Fruit fly (Drosophila melanogaster) whole organism, embryonic: ENCODE results near the gene CG7213.

Experiments
- Adf1 ChIP-seq: fragments of 200-800 bp; sonication (Bioruptor generic); IDR thresholded peaks from 2 replicates; pipeline ENCODE4 v1.3.6; 2022; ENCODE audit warnings: missing biosample characterization, missing genetic modification characterization
- Atf6 ChIP-seq: fragments of 200-800 bp; sonication (Bioruptor generic); IDR thresholded peaks from 2 replicates; pipeline ENCODE4 v1.3.6; 2022; ENCODE audit warnings: missing biosample characterization, missing genetic modification characterization
- CG10366 ChIP-seq: fragments of 200-800 bp; sonication (Bioruptor generic); IDR thresholded peaks from 2 replicates; pipeline ENCODE4 v1.3.6; 2022; ENCODE audit warnings: missing biosample characterization, missing genetic modification characterization
- CG10565 ChIP-seq: fragments of 200-800 bp; sonication (Bioruptor generic); optimal IDR thresholded peaks from 3 replicates; lab custom pipeline; 2016; ENCODE audit warnings: missing biosample characterization, mild to moderate bottlenecking, missing genetic modification characterization
- CG11398 ChIP-seq: fragments of 200-800 bp; sonication (Bioruptor generic); optimal IDR thresholded peaks from 2 replicates; lab custom pipeline; 2016; ENCODE audit warnings: missing biosample characterization, missing genetic modification characterization
- CG13296 ChIP-seq: fragments of 200-800 bp; sonication (Bioruptor generic); optimal IDR thresholded peaks from 3 replicates; lab custom pipeline; 2018; ENCODE audit warnings: missing biosample characterization, mild to moderate bottlenecking, missing genetic modification characterization
- CG15269 ChIP-seq: fragments of 200-800 bp; sonication (Bioruptor generic); optimal IDR thresholded peaks from 2 replicates; lab custom pipeline; 2018; ENCODE audit warnings: missing biosample characterization, mild to moderate bottlenecking, missing genetic modification characterization, moderate library complexity
- CG17361 ChIP-seq: fragments of 200-800 bp; sonication (Bioruptor generic); IDR thresholded peaks from 3 replicates; pipeline ENCODE4 v1.3.6; 2022; ENCODE audit warnings: missing biosample characterization, missing genetic modification characterization
- CG31388 ChIP-seq: fragments of 200-800 bp; sonication (Bioruptor generic); optimal IDR thresholded peaks from 2 replicates; lab custom pipeline; 2016; ENCODE audit warnings: missing biosample characterization, missing genetic modification characterization
- CG31441 ChIP-seq: fragments of 200-800 bp; sonication (Bioruptor generic); IDR thresholded peaks from 2 replicates; pipeline ENCODE4 v1.3.6; 2022; ENCODE audit warnings: missing biosample characterization, missing genetic modification characterization
- CG3281 ChIP-seq: fragments of 200-800 bp; sonication (Bioruptor generic); optimal IDR thresholded peaks from 3 replicates; lab custom pipeline; 2017; ENCODE audit warnings: missing biosample characterization, mild to moderate bottlenecking, missing genetic modification characterization
- CG6854 ChIP-seq: fragments of 200-800 bp; sonication (Bioruptor generic); optimal IDR thresholded peaks from 3 replicates; lab custom pipeline; 2017; ENCODE audit warnings: missing biosample characterization, mild to moderate bottlenecking, missing genetic modification characterization
- CG7963 ChIP-seq: fragments of 200-800 bp; sonication (Bioruptor generic); IDR thresholded peaks from 3 replicates; pipeline ENCODE4 v1.3.6; 2022; ENCODE audit warnings: missing biosample characterization, missing genetic modification characterization; ENCODE audit not compliant: partially characterized antibody
- CG8765 ChIP-seq: fragments of 200-800 bp; sonication (Bioruptor generic); IDR thresholded peaks from 2 replicates; pipeline ENCODE4 v1.3.6; 2022; ENCODE audit warnings: missing biosample characterization, missing genetic modification characterization
- CG8924 ChIP-seq: fragments of 200-800 bp; optimal IDR thresholded peaks from 3 replicates; lab custom pipeline; 2019; ENCODE audit warnings: missing biosample characterization, mild to moderate bottlenecking, missing genetic modification characterization, moderate library complexity
- CG8944 ChIP-seq: fragments of 200-800 bp; sonication (Bioruptor generic); optimal IDR thresholded peaks from 3 replicates; lab custom pipeline; 2016; ENCODE audit warnings: missing biosample characterization, missing genetic modification characterization
- CG9932 ChIP-seq: fragments of 200-800 bp; sonication (Bioruptor generic); IDR thresholded peaks from 2 replicates; pipeline ENCODE4 v1.3.6; 2022; ENCODE audit warnings: missing biosample characterization, missing genetic modification characterization
- CkIIα-i1 ChIP-seq: fragments of 200-800 bp; sonication (Bioruptor generic); IDR thresholded peaks from 2 replicates; pipeline ENCODE4 v1.3.6; 2022; ENCODE audit warnings: missing biosample characterization, missing genetic modification characterization
- Dek ChIP-seq: fragments of 200-800 bp; sonication (Bioruptor generic); optimal IDR thresholded peaks from 3 replicates; lab custom pipeline; 2019; ENCODE audit warnings: missing biosample characterization, mild to moderate bottlenecking, missing genetic modification characterization, moderate library complexity
- Dip3 ChIP-seq: fragments of 200-800 bp; sonication (Bioruptor generic); optimal IDR thresholded peaks from 3 replicates; lab custom pipeline; 2016; ENCODE audit warnings: missing biosample characterization, missing genetic modification characterization
- Dll ChIP-seq: fragments of 200-800 bp; sonication (Bioruptor generic); IDR thresholded peaks from 4 replicates; pipeline ENCODE4 v1.3.6; 2022; ENCODE audit warnings: missing biosample characterization, missing genetic modification characterization; ENCODE audit not compliant: partially characterized antibody
- Dp ChIP-seq: fragments of 200-800 bp; sonication (Bioruptor generic); optimal IDR thresholded peaks from 2 replicates; lab custom pipeline; 2018; ENCODE audit warnings: missing biosample characterization, mild to moderate bottlenecking, missing genetic modification characterization, moderate library complexity
- ERR ChIP-seq: fragments of 200-800 bp; sonication (Bioruptor generic); optimal IDR thresholded peaks from 2 replicates; lab custom pipeline; 2016; ENCODE audit warnings: missing biosample characterization, missing genetic modification characterization
- Ets65A ChIP-seq: fragments of 200-800 bp; sonication (Bioruptor generic); peaks from one replicate; lab custom pipeline; 2016; ENCODE audit warnings: missing biosample characterization, missing genetic modification characterization
- HLH3B ChIP-seq: fragments of 200-800 bp; sonication (Bioruptor generic); IDR thresholded peaks from 2 replicates; pipeline ENCODE4 v1.3.6; 2022; ENCODE audit warnings: missing biosample characterization, missing genetic modification characterization
- Hsf ChIP-seq: fragments of 200-800 bp; sonication (Bioruptor generic); optimal IDR thresholded peaks from 3 replicates; lab custom pipeline; 2016; ENCODE audit warnings: missing biosample characterization, missing genetic modification characterization
- MESR4 ChIP-seq: fragments of 200-800 bp; sonication (Bioruptor generic); optimal IDR thresholded peaks from 2 replicates; lab custom pipeline; 2018; ENCODE audit warnings: missing biosample characterization, mild to moderate bottlenecking, missing genetic modification characterization, moderate library complexity
- Nf-YA ChIP-seq: fragments of 200-800 bp; sonication (Bioruptor generic); IDR thresholded peaks from 2 replicates; pipeline ENCODE4 v1.3.6; 2022; ENCODE audit warnings: missing biosample characterization, missing genetic modification characterization
- Rfx ChIP-seq: fragments of 200-800 bp; sonication (Bioruptor generic); IDR thresholded peaks from 2 replicates; pipeline ENCODE4 v1.3.6; 2022; ENCODE audit warnings: missing biosample characterization, missing genetic modification characterization
- Usf ChIP-seq: fragments of 200-800 bp; sonication (Bioruptor generic); optimal IDR thresholded peaks from 2 replicates; lab custom pipeline; 2017; ENCODE audit warnings: missing genotype, missing biosample characterization, missing genetic modification characterization
- ara ChIP-seq: fragments of 200-800 bp; sonication (Bioruptor generic); IDR thresholded peaks from 2 replicates; pipeline ENCODE4 v1.3.6; 2022; ENCODE audit warnings: missing biosample characterization, missing genetic modification characterization
- bbx ChIP-seq: fragments of 200-800 bp; sonication (Bioruptor generic); IDR thresholded peaks from 2 replicates; pipeline ENCODE4 v1.3.6; 2022; ENCODE audit warnings: missing biosample characterization, missing genetic modification characterization; ENCODE audit not compliant: partially characterized antibody
- ems ChIP-seq: fragments of 200-800 bp; sonication (Bioruptor generic); optimal IDR thresholded peaks from 3 replicates; lab custom pipeline; 2016; ENCODE audit warnings: missing biosample characterization, missing genetic modification characterization
- esg ChIP-seq: fragments of 200-800 bp; sonication (Bioruptor generic); conservative IDR thresholded peaks from 2 replicates; pipeline ENCODE4 v1.3.6; 2022; ENCODE audit warnings: missing biosample characterization, missing genetic modification characterization
- exex ChIP-seq: fragments of 200-800 bp; sonication (Bioruptor generic); optimal IDR thresholded peaks from 4 replicates; lab custom pipeline; 2018; ENCODE audit warnings: missing biosample characterization, mild to moderate bottlenecking, missing genetic modification characterization, moderate library complexity
- fd96Cb ChIP-seq: fragments of 200-800 bp; sonication (Bioruptor generic); optimal IDR thresholded peaks from 2 replicates; lab custom pipeline; 2018; ENCODE audit warnings: missing biosample characterization, mild to moderate bottlenecking, missing genetic modification characterization, moderate library complexity
- ftz-f1 ChIP-seq: fragments of 200-800 bp; sonication (Bioruptor generic); optimal IDR thresholded peaks from 2 replicates; lab custom pipeline; 2016; ENCODE audit warnings: missing biosample characterization, missing genetic modification characterization
- gcm ChIP-seq: fragments of 200-800 bp; sonication (Bioruptor generic); optimal IDR thresholded peaks from 2 replicates; lab custom pipeline; 2019; ENCODE audit warnings: missing biosample characterization, mild to moderate bottlenecking, missing genetic modification characterization, moderate library complexity
- gem ChIP-seq: fragments of 200-800 bp; sonication (Bioruptor generic); optimal IDR thresholded peaks from 2 replicates; lab custom pipeline; 2019; ENCODE audit warnings: missing biosample characterization, mild to moderate bottlenecking, missing genetic modification characterization, moderate library complexity
- grau ChIP-seq: fragments of 200-800 bp; optimal IDR thresholded peaks from 3 replicates; lab custom pipeline; 2019; ENCODE audit warnings: missing biosample characterization, mild to moderate bottlenecking, missing genetic modification characterization, moderate library complexity
- her ChIP-seq: fragments of 200-800 bp; sonication (Bioruptor generic); optimal IDR thresholded peaks from 2 replicates; lab custom pipeline; 2016; ENCODE audit warnings: missing biosample characterization, missing genetic modification characterization
- kni ChIP-seq: fragments of 200-800 bp; sonication (Bioruptor generic); optimal IDR thresholded peaks from 3 replicates; lab custom pipeline; 2017; ENCODE audit warnings: mild to moderate bottlenecking, missing biosample characterization, missing genetic modification reagents, missing genetic modification characterization
- lab ChIP-seq: fragments of 200-800 bp; sonication (Bioruptor generic); optimal IDR thresholded peaks from 3 replicates; lab custom pipeline; 2017; ENCODE audit warnings: missing biosample characterization, missing genetic modification characterization, mild to moderate bottlenecking, moderate library complexity, missing genetic modification reagents
- lilli ChIP-seq: fragments of 200-800 bp; sonication (Bioruptor generic); optimal IDR thresholded peaks from 3 replicates; lab custom pipeline; 2016; ENCODE audit warnings: missing biosample characterization, missing genetic modification characterization
- lov ChIP-seq, 2 experiments: fragments of 200-800 bp in 1 of 2; fragments of >200 bp in 1 of 2; sonication (Bioruptor generic) in 1 of 2; IDR thresholded peaks in 1 of 2; optimal IDR thresholded peaks in 1 of 2; 2 replicates in 1 of 2; 3 replicates in 1 of 2; pipeline versions ENCODE4 v1.3.6 to Lab custom; 2017 to 2022; ENCODE audit warnings: missing biosample characterization in 1 of 2, missing genetic modification characterization in 1 of 2
- nmo ChIP-seq: fragments of 200-800 bp; sonication (Bioruptor generic); optimal IDR thresholded peaks from 2 replicates; lab custom pipeline; 2018; ENCODE audit warnings: missing biosample characterization, mild to moderate bottlenecking, missing genetic modification characterization, moderate library complexity
- otp ChIP-seq: fragments of 200-800 bp; sonication (Bioruptor generic); IDR thresholded peaks from 3 replicates; pipeline ENCODE4, ENCODE4 v1.3.6; 2022; ENCODE audit warnings: missing biosample characterization, missing genetic modification characterization
- sd ChIP-seq: fragments of 200-800 bp; sonication (Bioruptor generic); optimal IDR thresholded peaks from 3 replicates; lab custom pipeline; 2018; ENCODE audit warnings: missing biosample characterization, mild to moderate bottlenecking, missing genetic modification characterization, moderate library complexity
- sima ChIP-seq: fragments of 200-800 bp; sonication (Bioruptor generic); optimal IDR thresholded peaks from 2 replicates; lab custom pipeline; 2016; ENCODE audit warnings: missing biosample characterization, missing genetic modification characterization
- sisA ChIP-seq: fragments of 200-800 bp; sonication (Bioruptor generic); IDR thresholded peaks from 2 replicates; pipeline ENCODE4 v1.3.6; 2022; ENCODE audit warnings: missing biosample characterization, missing genetic modification characterization
- vnd ChIP-seq: fragments of 200-800 bp; sonication (Bioruptor generic); IDR thresholded peaks from 3 replicates; pipeline ENCODE4 v1.3.6; 2022; ENCODE audit warnings: missing biosample characterization, missing genetic modification characterization; ENCODE audit not compliant: partially characterized antibody

The CG7213 gene

dm6 chr3L:8288396-8288795, 48.0 kb upstream of the CG7213 start (continued):
- TF ChIP-seq ara (GFP tag; lab: Robert Waterston, UW) = no peak
- TF ChIP-seq CG8765 (GFP tag; lab: Robert Waterston, UW) = no peak
- TF ChIP-seq exex = peak; percentile 42
- no peak for TF ChIP-seq CG11398 (GFP tag; lab: Kevin White, UChicago)
- TF ChIP-seq esg (GFP tag; lab: Robert Waterston, UW) = no peak
- peak; percentile 25 for TF ChIP-seq CG13296 (GFP tag; lab: Kevin White, UChicago)
- no peak for TF ChIP-seq Dip3 (GFP tag; lab: Kevin White, UChicago)
- no peak for TF ChIP-seq MESR4
- TF ChIP-seq Dp = no peak
- no peak for TF ChIP-seq CG31388
- no peak for TF ChIP-seq bbx
- TF ChIP-seq CG8924 = no peak
- no peak for TF ChIP-seq CG7963 (GFP tag; lab: Robert Waterston, UW)
- no peak for TF ChIP-seq Usf (GFP tag; lab: Kevin White, UChicago)
- TF ChIP-seq CG3281 (GFP tag; lab: Kevin White, UChicago) = peak; percentile 22
- peak; percentile 55 for TF ChIP-seq lab
- TF ChIP-seq Rfx (GFP tag; lab: Robert Waterston, UW) = no peak
- peak; percentile 58 for TF ChIP-seq Atf6 (GFP tag; lab: Robert Waterston, UW)
- no peak for TF ChIP-seq vnd (GFP tag; lab: Robert Waterston, UW)
- no peak for TF ChIP-seq ems (GFP tag; lab: Kevin White, UChicago)
- TF ChIP-seq ftz-f1 (GFP tag; lab: Kevin White, UChicago) = no peak
- TF ChIP-seq CG15269 = peak; percentile 65
- no peak for TF ChIP-seq Dll (GFP tag; lab: Robert Waterston, UW)
- no peak for TF ChIP-seq lov (optimal IDR thresholded peaks at IDR 0.05; lab: Kevin White, UChicago)
- no peak for TF ChIP-seq lov (GFP tag; IDR thresholded peaks at IDR 0.05; lab: Robert Waterston, UW)
- TF ChIP-seq fd96Cb = peak; percentile 2
- TF ChIP-seq CG31441 (GFP tag; lab: Robert Waterston, UW) = 0 out of 2 replicates have a peak, but pooled peaks have one; percentile 14
- 0 out of 3 replicates have a peak, but pooled peaks have one; percentile 17 for TF ChIP-seq CG17361 (GFP tag; lab: Robert Waterston, UW)
- peak; percentile 51 for TF ChIP-seq sd
- peak; percentile 3 for TF ChIP-seq Dek (tag; lab: Kevin White, UChicago)
- TF ChIP-seq Ets65A (GFP tag; lab: Kevin White, UChicago) = no peak
- TF ChIP-seq Adf1 (GFP tag; lab: Robert Waterston, UW) = no peak
- TF ChIP-seq CG8944 = no peak
- no peak for TF ChIP-seq otp
- TF ChIP-seq CkIIα-i1 (GFP tag; lab: Robert Waterston, UW) = no peak
- peak; percentile 34; the same call in 1 of the 2 replicates for TF ChIP-seq CG9932 (GFP tag; lab: Robert Waterston, UW)
- TF ChIP-seq CG10366 = peak; percentile 27; the same call in 1 of the 2 replicates
- TF ChIP-seq Hsf (GFP tag; lab: Kevin White, UChicago) = peak; percentile 31
- no peak for TF ChIP-seq CG10565 (GFP tag; lab: Kevin White, UChicago)
- no peak for TF ChIP-seq CG6854
- peak; percentile 56 for TF ChIP-seq gem
- no peak for TF ChIP-seq gcm (GFP tag; lab: Kevin White, UChicago)
- no peak for TF ChIP-seq kni (GFP tag; lab: Kevin White, UChicago)
- TF ChIP-seq nmo = peak; percentile 16
- TF ChIP-seq her (GFP tag; lab: Kevin White, UChicago) = no peak
- no peak for TF ChIP-seq sima (GFP tag; lab: Kevin White, UChicago)
- no peak for TF ChIP-seq ERR (GFP tag; lab: Kevin White, UChicago)
- TF ChIP-seq lilli (GFP tag; lab: Kevin White, UChicago) = peak; percentile 6
- TF ChIP-seq grau (tag; lab: Kevin White, UChicago) = peak; percentile 74
- TF ChIP-seq Nf-YA (GFP tag; lab: Robert Waterston, UW) = no peak
- TF ChIP-seq sisA = no peak
- TF ChIP-seq HLH3B (GFP tag; lab: Robert Waterston, UW) = no peak
